Fruit fly (Drosophila melanogaster): ENCODE results near the gene CG17637.

Gene CG17637

DNA sequence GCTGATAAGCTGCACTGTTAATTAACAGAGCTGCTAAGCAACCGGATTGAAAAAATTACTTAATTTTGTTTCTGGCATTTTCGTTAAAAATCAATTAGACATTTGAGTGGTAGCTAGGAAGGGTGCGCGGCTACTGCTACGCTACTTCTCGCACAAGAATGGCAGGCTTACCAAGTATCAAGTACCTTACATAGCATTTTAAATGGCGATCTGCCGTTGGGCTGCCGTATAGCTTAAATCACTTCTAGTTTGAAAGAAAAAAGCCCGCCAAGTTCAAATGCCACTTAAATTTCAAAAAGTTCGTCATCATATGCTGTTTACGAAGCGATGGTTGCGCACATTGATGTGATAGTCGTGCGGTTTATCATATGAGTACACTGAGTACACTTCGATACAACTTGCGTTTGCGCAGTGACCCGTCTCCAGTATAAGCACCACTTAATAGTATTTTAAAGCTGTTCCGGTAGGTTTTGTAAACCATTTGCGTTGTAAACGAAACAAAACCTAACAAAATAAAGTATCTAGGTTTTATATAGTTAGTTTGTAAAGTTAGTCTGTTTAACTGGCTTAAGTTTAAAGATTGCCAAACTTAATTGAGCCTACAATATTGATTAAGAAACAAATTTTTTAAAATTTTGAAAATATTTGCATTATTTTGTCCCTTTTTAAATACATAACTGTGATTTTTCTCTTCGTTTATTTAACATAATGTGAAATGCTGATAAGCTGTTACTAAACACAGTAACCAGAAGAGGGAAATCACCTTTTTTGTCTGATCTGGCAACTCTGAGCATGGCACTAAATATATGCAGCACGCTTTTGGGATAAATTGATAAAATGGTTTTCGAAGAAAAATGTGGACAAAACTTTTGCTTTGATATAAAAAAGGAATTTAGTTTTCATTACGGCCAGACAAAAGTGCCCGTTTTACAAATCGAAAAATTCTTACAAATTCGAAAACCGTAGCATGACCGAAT lies 37.3 kb downstream of the CG17637 start:
- TF ChIP-seq D1 (tag; optimal IDR thresholded peaks at IDR 0.05): peak; percentile 41
- no peak for TF ChIP-seq CG9948 (tag; optimal IDR thresholded peaks at IDR 0.05)

DNA sequence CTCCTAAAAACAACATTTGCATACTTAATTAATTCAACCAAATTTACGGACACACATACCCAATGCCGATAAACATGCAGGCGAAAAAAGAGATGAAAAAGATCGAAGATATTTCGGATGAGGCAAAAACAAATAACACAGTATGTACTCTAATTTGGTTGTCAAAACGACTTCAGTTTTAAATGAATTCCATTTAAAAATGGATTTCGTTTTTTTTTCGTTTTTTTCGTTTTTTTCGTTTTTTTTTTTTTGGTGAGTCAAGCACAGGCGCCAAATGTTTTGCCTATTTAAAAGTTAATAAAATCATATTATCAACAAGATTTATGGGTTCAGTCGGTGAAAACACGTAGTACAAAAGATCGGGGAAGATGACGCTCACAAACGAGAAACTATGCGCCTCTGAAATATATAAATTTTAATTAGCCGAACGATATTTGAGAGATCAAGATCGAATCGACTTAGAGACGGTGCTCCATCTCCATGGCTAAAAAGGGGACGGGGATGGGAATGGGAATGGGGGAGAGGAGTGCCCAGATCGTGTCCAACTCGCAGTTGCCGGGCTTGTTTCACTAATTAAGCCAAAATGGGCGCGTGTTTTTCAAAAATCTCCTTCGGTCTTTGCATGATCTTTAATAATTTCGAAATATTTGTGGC lies 44.3 kb downstream of the CG17637 start:
- TF ChIP-seq CG9948 (tag; optimal IDR thresholded peaks at IDR 0.05) (no peak), CG34367 (tag; optimal IDR thresholded peaks at IDR 0.05) (no peak), D1 (tag; optimal IDR thresholded peaks at IDR 0.05) (no peak), fd96Ca (GFP tag; IDR thresholded peaks at IDR 0.05) (no peak)

DNA sequence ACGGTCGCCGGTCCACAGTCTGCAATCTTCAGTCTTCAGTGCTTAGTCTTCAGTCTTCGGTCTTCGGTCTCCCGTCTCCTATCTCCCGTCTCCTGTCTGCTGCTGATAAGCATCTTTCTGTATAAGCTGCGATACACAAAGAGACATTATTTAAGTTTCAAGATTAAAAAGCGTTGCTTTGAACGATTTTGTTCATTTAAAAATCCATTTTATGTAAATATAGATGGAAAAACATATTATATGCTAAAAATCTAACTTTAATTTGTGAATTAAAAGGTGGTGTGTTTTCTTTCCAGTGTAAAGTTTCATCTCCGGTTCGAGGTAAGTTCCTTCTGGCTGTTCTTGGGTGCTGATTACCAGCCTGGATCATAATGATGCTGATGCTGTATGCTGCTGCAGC lies 45.4 kb downstream of the CG17637 start:
- TF ChIP-seq fd96Ca (GFP tag; IDR thresholded peaks at IDR 0.05) (no peak), CG8301 (tag; optimal IDR thresholded peaks at IDR 0.05) (peak; percentile 53), CG17806 (tag; optimal IDR thresholded peaks at IDR 0.05) (peak; percentile 84), D1 (tag; optimal IDR thresholded peaks at IDR 0.05) (peak; percentile 45), rn (GFP tag; IDR thresholded peaks at IDR 0.05) (no peak), CG12605 (GFP tag; IDR thresholded peaks at IDR 0.05) (0 out of 2 replicates have a peak, but pooled peaks have one; percentile 27), Snoo (tag; optimal IDR thresholded peaks at IDR 0.05) (peak; percentile 72), Pif1A (GFP tag; optimal IDR thresholded peaks at IDR 0.05) (peak; percentile 42), CG9948 (tag; optimal IDR thresholded peaks at IDR 0.05) (peak; percentile 77), EcR (GFP tag; optimal IDR thresholded peaks at IDR 0.05) (peak; percentile 20), CG4496 (GFP tag; IDR thresholded peaks at IDR 0.05) (no peak), CG8159 (tag; optimal IDR thresholded peaks at IDR 0.05) (peak; percentile 77), CG15710 (tag; optimal IDR thresholded peaks at IDR 0.05) (peak; percentile 70), CG13204 (GFP tag; optimal IDR thresholded peaks at IDR 0.05) (peak; percentile 28), CG32121 (GFP tag; IDR thresholded peaks at IDR 0.05) (no peak), gl (tag; optimal IDR thresholded peaks at IDR 0.05) (peak; percentile 54), CG14655 (GFP tag; optimal IDR thresholded peaks at IDR 0.05) (peak; percentile 64), Pif1B (GFP tag; optimal IDR thresholded peaks at IDR 0.05) (peak; percentile 41), CG10348 (GFP tag; IDR thresholded peaks at IDR 0.05) (no peak), CG34367 (tag; optimal IDR thresholded peaks at IDR 0.05) (peak; percentile 77), Ets98B (GFP tag; IDR thresholded peaks at IDR 0.05) (no peak)

DNA sequence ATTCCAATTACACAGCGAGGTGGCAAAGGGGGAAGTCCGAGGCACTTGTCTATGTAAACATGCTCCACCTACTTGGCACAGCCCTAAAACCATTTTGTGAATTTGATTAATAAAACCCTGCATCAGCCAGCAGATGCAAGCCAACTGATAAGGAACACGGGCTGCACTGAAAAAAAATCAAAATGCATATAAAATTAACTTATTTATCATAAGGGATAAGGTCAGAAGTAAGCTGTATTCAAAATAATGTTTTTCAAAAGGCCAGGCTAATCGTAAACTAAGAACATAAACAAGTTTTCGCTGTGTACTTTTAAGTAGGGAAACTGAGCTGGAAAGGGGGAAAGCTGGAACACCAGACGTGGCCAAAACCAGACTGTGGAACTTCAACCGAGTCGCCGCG lies 47.9 kb downstream of the CG17637 start:
- TF ChIP-seq CG12605 (GFP tag; IDR thresholded peaks at IDR 0.05) (peak; percentile 54; the same call in 1 of the 2 replicates), CG13204 (GFP tag; optimal IDR thresholded peaks at IDR 0.05) (no peak), D1 (tag; optimal IDR thresholded peaks at IDR 0.05) (no peak), CG4496 (GFP tag; IDR thresholded peaks at IDR 0.05) (peak; percentile 70; the same call in 1 of the 3 replicates), CG14655 (GFP tag; optimal IDR thresholded peaks at IDR 0.05) (peak; percentile 77), Ets98B (GFP tag; IDR thresholded peaks at IDR 0.05) (0 out of 2 replicates have a peak, but pooled peaks have one; percentile 30), gl (tag; optimal IDR thresholded peaks at IDR 0.05) (peak; percentile 34), Pif1A (GFP tag; optimal IDR thresholded peaks at IDR 0.05) (peak; percentile 71), CG34367 (tag; optimal IDR thresholded peaks at IDR 0.05) (peak; percentile 43), rn (GFP tag; IDR thresholded peaks at IDR 0.05) (0 out of 2 replicates have a peak, but pooled peaks have one; percentile 13), Snoo (tag; optimal IDR thresholded peaks at IDR 0.05) (peak; percentile 44), CG10348 (GFP tag; IDR thresholded peaks at IDR 0.05) (no peak), EcR (GFP tag; optimal IDR thresholded peaks at IDR 0.05) (no peak), CG9948 (tag; optimal IDR thresholded peaks at IDR 0.05) (peak; percentile 57), CG8159 (tag; optimal IDR thresholded peaks at IDR 0.05) (peak; percentile 68), Pif1B (GFP tag; optimal IDR thresholded peaks at IDR 0.05) (peak; percentile 73), CG15710 (tag; optimal IDR thresholded peaks at IDR 0.05) (peak; percentile 63), fd96Ca (GFP tag; IDR thresholded peaks at IDR 0.05) (peak; percentile 64; the same call in 2 of the 3 replicates), CG32121 (GFP tag; IDR thresholded peaks at IDR 0.05) (no peak), CG8301 (tag; optimal IDR thresholded peaks at IDR 0.05) (peak; percentile 63), CG17806 (tag; optimal IDR thresholded peaks at IDR 0.05) (peak; percentile 71)

Measured in whole organism, pupa.